Fruit fly (Drosophila melanogaster): ENCODE measurements around the gene CG17075.

CG17075 gene

dm6 chr2L:305646-306045 is 38.3 kb upstream of the CG17075 start, which contains the start of gene Plc21C:
Gene Plc21C (plus strand): TSS chr2L:305935.
- TF ChIP-seq CG6276 (GFP tag; optimal IDR thresholded peaks at IDR 0.05), result no peak
- TF ChIP-seq lz (GFP tag; optimal IDR thresholded peaks at IDR 0.05), result peak; percentile 43
- peak; percentile 57 for TF ChIP-seq Eip75B (GFP tag; optimal IDR thresholded peaks at IDR 0.05)
- TF ChIP-seq Blimp-1 (GFP tag; optimal IDR thresholded peaks at IDR 0.05), result no peak
- no peak for TF ChIP-seq CG6163 (GFP tag; IDR thresholded peaks at IDR 0.05)
- no peak for TF ChIP-seq CG15336 (GFP tag; IDR thresholded peaks at IDR 0.05)
- TF ChIP-seq cyc (GFP tag; optimal IDR thresholded peaks at IDR 0.05), result peak; percentile 41
- TF ChIP-seq net (GFP tag; optimal IDR thresholded peaks at IDR 0.05), result no peak
- TF ChIP-seq esn (GFP tag; optimal IDR thresholded peaks at IDR 0.05), result peak; percentile 51
- peak; percentile 39 for TF ChIP-seq acj6 (GFP tag; optimal IDR thresholded peaks at IDR 0.05)
- TF ChIP-seq Ets21C (GFP tag; optimal IDR thresholded peaks at IDR 0.05), result peak; percentile 47
- TF ChIP-seq Hr38 (GFP tag; optimal IDR thresholded peaks at IDR 0.05), result no peak
- no peak for TF ChIP-seq CG11294 (GFP tag; IDR thresholded peaks at IDR 0.05)
- TF ChIP-seq OdsH (GFP tag; optimal IDR thresholded peaks at IDR 0.05), result peak; percentile 29
- TF ChIP-seq CG11902 (GFP tag; optimal IDR thresholded peaks at IDR 0.05), result peak; percentile 2
- peak; percentile 45 for TF ChIP-seq Eip93F (GFP tag; optimal IDR thresholded peaks at IDR 0.05)
- TF ChIP-seq CG3919 (GFP tag; optimal IDR thresholded peaks at IDR 0.05), result peak; percentile 37
- TF ChIP-seq Eip78C (GFP tag), result peak; percentile 77
- peak; percentile 61 for TF ChIP-seq CG31627 (GFP tag; optimal IDR thresholded peaks at IDR 0.05)
- no peak for TF ChIP-seq fkh (GFP tag; optimal IDR thresholded peaks at IDR 0.05)
- peak; percentile 2 for TF ChIP-seq Ets96B (tag; optimal IDR thresholded peaks at IDR 0.05)
- peak; percentile 55 for TF ChIP-seq Hr39 (GFP tag; optimal IDR thresholded peaks at IDR 0.05)
- peak; percentile 67 for TF ChIP-seq Sox14 (GFP tag; optimal IDR thresholded peaks at IDR 0.05)
- peak; percentile 34 for TF ChIP-seq CG10631 (GFP tag; optimal IDR thresholded peaks at IDR 0.05)
- TF ChIP-seq spab (GFP tag; optimal IDR thresholded peaks at IDR 0.05), result no peak
- no peak for TF ChIP-seq CG7368 (GFP tag; optimal IDR thresholded peaks at IDR 0.05)
- peak; percentile 40 for TF ChIP-seq Hr4 (GFP tag; optimal IDR thresholded peaks at IDR 0.05)
- TF ChIP-seq Smox (GFP tag; optimal IDR thresholded peaks at IDR 0.05), result peak; percentile 43
- TF ChIP-seq fd59A (GFP tag; optimal IDR thresholded peaks at IDR 0.05), result no peak
- no peak for TF ChIP-seq CG9139 (GFP tag; optimal IDR thresholded peaks at IDR 0.05)
- TF ChIP-seq CG11762 (GFP tag; optimal IDR thresholded peaks at IDR 0.05; ENCODE audit: insufficient read depth), result no peak
- TF ChIP-seq ss (GFP tag; optimal IDR thresholded peaks at IDR 0.05), result no peak
- peak; percentile 39 for TF ChIP-seq topi (GFP tag; optimal IDR thresholded peaks at IDR 0.05)
- peak; percentile 76 for TF ChIP-seq svp (GFP tag)
- no peak for TF ChIP-seq CG1621 (tag; optimal IDR thresholded peaks at IDR 0.05)
- peak; percentile 29 for TF ChIP-seq dsx (GFP tag; optimal IDR thresholded peaks at IDR 0.05; ENCODE audit: poor library complexity, severe bottlenecking)
- TF ChIP-seq CG16779 (tag; optimal IDR thresholded peaks at IDR 0.05), result peak; percentile 34
- TF ChIP-seq salr (GFP tag; optimal IDR thresholded peaks at IDR 0.05), result no peak
- peak; percentile 33 for TF ChIP-seq Sox102F (GFP tag; optimal IDR thresholded peaks at IDR 0.05)
- TF ChIP-seq CG6808 (GFP tag; optimal IDR thresholded peaks at IDR 0.05), result peak; percentile 91
- TF ChIP-seq Sox15 (GFP tag; optimal IDR thresholded peaks at IDR 0.05), result peak; percentile 2
- peak; percentile 32 for TF ChIP-seq CG3032 (tag; optimal IDR thresholded peaks at IDR 0.05)
- TF ChIP-seq Met (GFP tag; optimal IDR thresholded peaks at IDR 0.05), result peak; percentile 4

DNA sequence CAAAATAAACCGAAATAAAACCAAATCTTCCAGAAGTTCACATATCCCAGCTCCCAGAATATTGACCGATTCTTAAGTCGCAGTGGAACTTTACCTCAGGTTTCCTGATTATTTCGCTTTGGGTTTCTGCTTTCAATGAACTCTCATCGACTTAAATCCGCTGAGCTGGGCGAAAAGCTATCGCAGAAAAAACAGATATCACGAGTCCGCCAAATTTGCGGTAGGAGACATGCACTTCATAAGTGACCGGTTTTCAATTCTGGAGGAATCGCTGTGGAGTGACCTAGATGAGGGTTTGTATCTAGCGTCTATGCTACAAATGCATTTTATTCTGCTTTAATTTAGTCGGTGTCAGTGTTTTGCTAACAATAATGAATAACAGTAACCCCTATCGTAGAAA is 37.9 kb upstream of the CG17075 start:
- TF ChIP-seq fkh (GFP tag; optimal IDR thresholded peaks at IDR 0.05), result no peak
- no peak for TF ChIP-seq pdm3 (GFP tag; optimal IDR thresholded peaks at IDR 0.05)
- no peak for TF ChIP-seq cyc (GFP tag; optimal IDR thresholded peaks at IDR 0.05)
- TF ChIP-seq CG3032 (tag; optimal IDR thresholded peaks at IDR 0.05), result no peak
- no peak for TF ChIP-seq Ets21C (GFP tag; optimal IDR thresholded peaks at IDR 0.05)
- no peak for TF ChIP-seq ss (GFP tag; optimal IDR thresholded peaks at IDR 0.05)
- TF ChIP-seq spab (GFP tag; optimal IDR thresholded peaks at IDR 0.05), result no peak
- no peak for TF ChIP-seq net (GFP tag; optimal IDR thresholded peaks at IDR 0.05)
- no peak for TF ChIP-seq CG10631 (GFP tag; optimal IDR thresholded peaks at IDR 0.05)
- no peak for TF ChIP-seq Blimp-1 (GFP tag; optimal IDR thresholded peaks at IDR 0.05)
- TF ChIP-seq CG8632 (GFP tag; optimal IDR thresholded peaks at IDR 0.05), result no peak
